Worm (Caenorhabditis elegans): ENCODE data around the gene F18C5.10.

F18C5.10 gene

ce11 chrII:6573677-6574076, 12.4 kb upstream of the F18C5.10 start, which contains the start of gene sra-28:
Gene sra-28, minus strand, starts transcription at chrII:6573777.
- TF ChIP-seq unc-39 (tag; optimal IDR thresholded peaks at IDR 0.05): no peak
- TF ChIP-seq zag-1 (tag; optimal IDR thresholded peaks at IDR 0.05): no peak
- TF ChIP-seq blmp-1 (tag; optimal IDR thresholded peaks at IDR 0.05; ENCODE audit: insufficient read depth): no peak
- no peak for TF ChIP-seq nhr-237 (tag; optimal IDR thresholded peaks at IDR 0.05)
- no peak for TF ChIP-seq alr-1 (tag; optimal IDR thresholded peaks at IDR 0.05)
- no peak for TF ChIP-seq elt-3 (tag; optimal IDR thresholded peaks at IDR 0.05)
- TF ChIP-seq snpc-4 (tag; optimal IDR thresholded peaks at IDR 0.05): no peak
- no peak for TF ChIP-seq peb-1 (tag; optimal IDR thresholded peaks at IDR 0.05)
- TF ChIP-seq skn-1 (tag; optimal IDR thresholded peaks at IDR 0.05): no peak
- TF ChIP-seq lin-13 (GFP tag; optimal IDR thresholded peaks at IDR 0.05): no peak
- no peak for TF ChIP-seq nhr-12 (tag; optimal IDR thresholded peaks at IDR 0.05)

ce11 chrII:6568707-6569106, 7.5 kb upstream of the F18C5.10 start, which contains the start of gene sra-27:
Gene sra-27, plus strand, starts transcription at chrII:6569007.
- no peak for TF ChIP-seq ztf-11 (tag; optimal IDR thresholded peaks at IDR 0.05)
- no peak for TF ChIP-seq C34F6.9 (tag; optimal IDR thresholded peaks at IDR 0.05)
- no peak for TF ChIP-seq ztf-4 (tag; optimal IDR thresholded peaks at IDR 0.05)
- TF ChIP-seq R02D3.7 (tag; optimal IDR thresholded peaks at IDR 0.05): no peak
- TF ChIP-seq mbf-1 (tag; optimal IDR thresholded peaks at IDR 0.05): no peak
- no peak for TF ChIP-seq zag-1 (tag; optimal IDR thresholded peaks at IDR 0.05)
- TF ChIP-seq lin-13 (GFP tag; optimal IDR thresholded peaks at IDR 0.05): no peak
- TF ChIP-seq aly-2 (tag; optimal IDR thresholded peaks at IDR 0.05): no peak
- no peak for TF ChIP-seq blmp-1 (tag; optimal IDR thresholded peaks at IDR 0.05; ENCODE audit: insufficient read depth)
- no peak for TF ChIP-seq nhr-237 (tag; optimal IDR thresholded peaks at IDR 0.05)
- TF ChIP-seq alr-1 (tag; optimal IDR thresholded peaks at IDR 0.05): no peak

- TF ChIP-seq nhr-237 (tag; optimal IDR thresholded peaks at IDR 0.05) (no peak), lsy-2 (tag; optimal IDR thresholded peaks at IDR 0.05) (no peak), peb-1 (tag; optimal IDR thresholded peaks at IDR 0.05) (no peak), sem-4 (tag; optimal IDR thresholded peaks at IDR 0.05) (no peak), C34F6.9 (tag; optimal IDR thresholded peaks at IDR 0.05) (no peak), aly-2 (tag; optimal IDR thresholded peaks at IDR 0.05) (no peak)
Measured at ce11 chrII:6566628-6567180, 5.5 kb upstream of the F18C5.10 start, which contains the start of the genes F18C5.5 and F18C5.9. Gene F18C5.5, minus strand, starts transcription at chrII:6566728. Gene F18C5.9, plus strand, starts transcription at chrII:6567130.

- TF ChIP-seq lin-39 (tag; optimal IDR thresholded peaks at IDR 0.05) (no peak), sma-3 (GFP tag; optimal IDR thresholded peaks at IDR 0.05) (peak; percentile 48), crh-2 (tag; optimal IDR thresholded peaks at IDR 0.05) (peak; percentile 18), ztf-4 (tag; optimal IDR thresholded peaks at IDR 0.05) (no peak), sma-9 (GFP tag; optimal IDR thresholded peaks at IDR 0.05) (peak; percentile 63), sma-9 (tag; optimal IDR thresholded peaks at IDR 0.05) (no peak), F13H6.1 (tag; optimal IDR thresholded peaks at IDR 0.05) (peak; percentile 28), nhr-77 (tag; optimal IDR thresholded peaks at IDR 0.05) (no peak), aly-2 (tag; optimal IDR thresholded peaks at IDR 0.05) (no peak), lin-13 (GFP tag; optimal IDR thresholded peaks at IDR 0.05) (peak; percentile 5), nhr-21 (tag; optimal IDR thresholded peaks at IDR 0.05) (peak; percentile 50), alr-1 (tag; optimal IDR thresholded peaks at IDR 0.05) (no peak), unc-39 (tag; optimal IDR thresholded peaks at IDR 0.05) (no peak), C34F6.9 (tag; optimal IDR thresholded peaks at IDR 0.05) (peak; percentile 37), elt-3 (tag; optimal IDR thresholded peaks at IDR 0.05) (no peak), lin-11 (tag; optimal IDR thresholded peaks at IDR 0.05) (peak; percentile 4), gmeb-1 (tag; optimal IDR thresholded peaks at IDR 0.05) (peak; percentile 51), nhr-129 (tag; optimal IDR thresholded peaks at IDR 0.05) (peak; percentile 68), nhr-11 (tag; optimal IDR thresholded peaks at IDR 0.05) (no peak), fos-1 (tag; optimal IDR thresholded peaks at IDR 0.05) (peak; percentile 57), ama-1 (optimal IDR thresholded peaks at IDR 0.05) (no peak), mdl-1 (tag; optimal IDR thresholded peaks at IDR 0.05) (no peak), Y55F3AM.14 (GFP tag; optimal IDR thresholded peaks at IDR 0.05) (no peak), sem-4 (tag; optimal IDR thresholded peaks at IDR 0.05) (no peak)
Measured at ce11 chrII:6565077-6565476, 3.8 kb upstream of the F18C5.10 start, which contains the start of gene mpz-3. Gene mpz-3, minus strand, starts transcription at chrII:6565396.

- TF ChIP-seq mbf-1 (tag; optimal IDR thresholded peaks at IDR 0.05) (no peak), crh-2 (tag; optimal IDR thresholded peaks at IDR 0.05) (no peak), ztf-11 (tag; optimal IDR thresholded peaks at IDR 0.05) (no peak), C34F6.9 (tag; optimal IDR thresholded peaks at IDR 0.05) (peak; percentile 56), nhr-12 (tag; optimal IDR thresholded peaks at IDR 0.05) (no peak), nhr-25 (tag; optimal IDR thresholded peaks at IDR 0.05) (no peak), aly-2 (tag; optimal IDR thresholded peaks at IDR 0.05) (no peak), nhr-237 (tag; optimal IDR thresholded peaks at IDR 0.05) (no peak), egl-27 (tag; optimal IDR thresholded peaks at IDR 0.05) (no peak), zag-1 (tag; optimal IDR thresholded peaks at IDR 0.05) (peak; percentile 43), ZK546.5 (tag; optimal IDR thresholded peaks at IDR 0.05) (no peak), nhr-77 (tag; optimal IDR thresholded peaks at IDR 0.05) (no peak), peb-1 (tag; optimal IDR thresholded peaks at IDR 0.05) (no peak), mab-5 (tag; optimal IDR thresholded peaks at IDR 0.05) (no peak), snpc-4 (tag; optimal IDR thresholded peaks at IDR 0.05) (no peak), dmd-4 (tag; optimal IDR thresholded peaks at IDR 0.05) (no peak), F13H6.1 (tag; optimal IDR thresholded peaks at IDR 0.05) (peak; percentile 11), mdl-1 (tag; optimal IDR thresholded peaks at IDR 0.05) (no peak), ztf-1 (GFP tag; conservative IDR thresholded peaks at IDR 0.05) (no peak), lin-13 (GFP tag; optimal IDR thresholded peaks at IDR 0.05) (no peak), elt-1 (tag; optimal IDR thresholded peaks at IDR 0.05) (no peak), sma-9 (GFP tag; optimal IDR thresholded peaks at IDR 0.05) (no peak), sma-9 (tag; optimal IDR thresholded peaks at IDR 0.05) (no peak), unc-39 (tag; optimal IDR thresholded peaks at IDR 0.05) (no peak)
Measured at ce11 chrII:6563238-6563637, 2.0 kb upstream of the F18C5.10 start.

Measured in whole organism, L2 larva.